Worm (Caenorhabditis elegans): ENCODE results near the gene col-160.

ce11 chrV:13170497-13170896 is 31.5 kb downstream of the col-160 start:
- no peak for TF ChIP-seq mdl-1 (tag; optimal IDR thresholded peaks at IDR 0.05)
- TF ChIP-seq zag-1 (tag; optimal IDR thresholded peaks at IDR 0.05): no peak
- no peak for TF ChIP-seq crh-2 (tag; optimal IDR thresholded peaks at IDR 0.05)
- no peak for TF ChIP-seq unc-39 (tag; optimal IDR thresholded peaks at IDR 0.05)
- TF ChIP-seq snpc-4 (tag; optimal IDR thresholded peaks at IDR 0.05): no peak
- TF ChIP-seq nhr-237 (tag; optimal IDR thresholded peaks at IDR 0.05): no peak
- TF ChIP-seq aly-2 (tag; optimal IDR thresholded peaks at IDR 0.05): no peak
- no peak for TF ChIP-seq R02D3.7 (tag; optimal IDR thresholded peaks at IDR 0.05)
- no peak for TF ChIP-seq egl-27 (tag; optimal IDR thresholded peaks at IDR 0.05)
- no peak for TF ChIP-seq lin-39 (tag; optimal IDR thresholded peaks at IDR 0.05)
- no peak for TF ChIP-seq nhr-23 (tag; optimal IDR thresholded peaks at IDR 0.05)
- no peak for TF ChIP-seq ceh-82 (tag; optimal IDR thresholded peaks at IDR 0.05)
- no peak for TF ChIP-seq fos-1 (tag; optimal IDR thresholded peaks at IDR 0.05)
- no peak for TF ChIP-seq ztf-1 (GFP tag; conservative IDR thresholded peaks at IDR 0.05)
